Worm (Caenorhabditis elegans) whole organism, L4 larva: ENCODE results near the gene pacs-1.

Experiments
- F37D6.2 ChIP-seq: sonication (generic microtip); optimal IDR thresholded peaks from 2 replicates; lab custom pipeline; 2016; ENCODE audit warnings: mild to moderate bottlenecking, missing genetic modification characterization, missing compliant biosample characterization
- R02D3.7 ChIP-seq: fragments of 150-350 bp; sonication (generic microtip); optimal IDR thresholded peaks from 3 replicates; lab custom pipeline; 2014; ENCODE audit warnings: missing biosample characterization, missing genetic modification characterization
- T26A8.4 ChIP-seq: fragments of 200-800 bp; sonication (Bioruptor generic); IDR thresholded peaks from 2 replicates; pipeline ENCODE4 v1.3.6; 2022; ENCODE audit warnings: missing genetic modification characterization, missing compliant biosample characterization
- Y105C5A.15 ChIP-seq: fragments of 200-800 bp; sonication (Bioruptor generic); IDR thresholded peaks from 2 replicates; pipeline ENCODE4 v1.3.6; 2022; ENCODE audit warnings: missing genetic modification characterization, missing compliant biosample characterization
- ZK337.2 ChIP-seq: fragments of 200-800 bp; sonication (Bioruptor generic); IDR thresholded peaks from 2 replicates; pipeline ENCODE4 v1.3.6; 2022; ENCODE audit warnings: missing genetic modification reagents, missing genetic modification characterization, missing compliant biosample characterization
- aha-1 ChIP-seq: fragments of 150-350 bp; peaks from one replicate; lab custom pipeline; 2014; ENCODE audit warnings: missing biosample characterization, missing genetic modification characterization
- arid-1 ChIP-seq: fragments of 200-800 bp; sonication (Bioruptor generic); conservative IDR thresholded peaks from 2 replicates; pipeline ENCODE4 v1.3.6; 2022; ENCODE audit warnings: missing genetic modification reagents, missing genetic modification characterization, missing compliant biosample characterization
- attf-4 ChIP-seq: sonication (generic microtip); optimal IDR thresholded peaks from 3 replicates; lab custom pipeline; 2017; ENCODE audit warnings: missing biosample characterization, missing genetic modification characterization
- ceh-20 ChIP-seq: fragments of 200-800 bp; sonication (Bioruptor generic); IDR thresholded peaks from 2 replicates; pipeline ENCODE4 v1.3.6; 2022; ENCODE audit warnings: missing genetic modification reagents, missing genetic modification characterization, missing compliant biosample characterization
- ceh-28 ChIP-seq: fragments of 150-350 bp; optimal IDR thresholded peaks from 2 replicates; lab custom pipeline; 2014; ENCODE audit warnings: missing biosample characterization, missing genetic modification reagents, missing genetic modification characterization
- ceh-44 ChIP-seq: fragments of 200-800 bp; sonication (Bioruptor generic); IDR thresholded peaks from 2 replicates; pipeline ENCODE4 v1.3.6; 2022; ENCODE audit warnings: missing genetic modification reagents, missing genetic modification characterization, missing compliant biosample characterization
- cey-2 ChIP-seq: sonication (generic microtip); optimal IDR thresholded peaks from 3 replicates; lab custom pipeline; 2017; ENCODE audit warnings: missing genetic modification characterization, mild to moderate bottlenecking, missing compliant biosample characterization, antibody characterized with exemption, borderline replicate concordance; ENCODE audit not compliant: insufficient read depth
- ctbp-1 ChIP-seq: fragments of 200-800 bp; sonication (Bioruptor generic); IDR thresholded peaks from 2 replicates; pipeline ENCODE4 v1.3.6; 2022; ENCODE audit warnings: missing genetic modification reagents, missing genetic modification characterization, missing compliant biosample characterization
- daf-16 ChIP-seq, 3 experiments: sonication (generic microtip); optimal IDR thresholded peaks; 2 replicates each; lab custom pipeline; 2016 to 2017; ENCODE audit warnings: missing genetic modification characterization in 3 of 3, missing genetic modification reagents in 3 of 3, mild to moderate bottlenecking in 2 of 3, missing compliant biosample characterization in 2 of 3, missing biosample characterization in 1 of 3, moderate library complexity in 1 of 3
- dmd-6 ChIP-seq: fragments of 200-800 bp; sonication (Bioruptor generic); IDR thresholded peaks from 2 replicates; pipeline ENCODE4 v1.3.6; 2022; ENCODE audit warnings: missing genetic modification reagents, missing genetic modification characterization, missing compliant biosample characterization
- dmd-8 ChIP-seq: fragments of 200-800 bp; sonication (Bioruptor generic); IDR thresholded peaks from 2 replicates; pipeline ENCODE4 v1.3.6; 2022; ENCODE audit warnings: missing genetic modification characterization, missing compliant biosample characterization
- egl-43 ChIP-seq: fragments of 200-800 bp; sonication (Bioruptor generic); IDR thresholded peaks from 2 replicates; pipeline ENCODE4 v1.3.6; 2022; ENCODE audit warnings: missing genetic modification reagents, missing genetic modification characterization, missing compliant biosample characterization
- fkh-10 ChIP-seq: fragments of 150-350 bp; optimal IDR thresholded peaks from 2 replicates; lab custom pipeline; 2014; ENCODE audit warnings: missing biosample characterization, missing genetic modification reagents, missing genetic modification characterization
- gei-8 ChIP-seq: fragments of 200-800 bp; sonication (Bioruptor generic); optimal IDR thresholded peaks from 2 replicates; lab custom pipeline; 2018; ENCODE audit warnings: mild to moderate bottlenecking, missing genetic modification characterization, missing compliant biosample characterization
- lin-1 ChIP-seq: fragments of 200-800 bp; sonication (Bioruptor generic); IDR thresholded peaks from 2 replicates; pipeline ENCODE4 v1.3.6; 2022; ENCODE audit warnings: missing genetic modification reagents, missing genetic modification characterization, missing compliant biosample characterization
- lin-13 ChIP-seq: fragments of 150-350 bp; optimal IDR thresholded peaks from 2 replicates; lab custom pipeline; 2014; ENCODE audit warnings: missing biosample characterization, missing genetic modification reagents, missing genetic modification characterization
- lin-38 ChIP-seq: fragments of 200-800 bp; sonication (Bioruptor generic); IDR thresholded peaks from 2 replicates; pipeline ENCODE4 v1.3.6; 2022; ENCODE audit warnings: missing genetic modification reagents, missing genetic modification characterization, missing compliant biosample characterization
- madf-9 ChIP-seq: fragments of 200-800 bp; sonication (Bioruptor generic); conservative IDR thresholded peaks from 2 replicates; pipeline ENCODE4 v1.3.6; 2022; ENCODE audit warnings: missing genetic modification reagents, missing genetic modification characterization, missing compliant biosample characterization
- mdt-29 ChIP-seq: fragments of 200-800 bp; sonication (Bioruptor generic); IDR thresholded peaks from 2 replicates; pipeline ENCODE4 v1.3.6; 2022; ENCODE audit warnings: missing genetic modification reagents, missing genetic modification characterization, missing compliant biosample characterization
- mxl-2 ChIP-seq: fragments of 200-800 bp; sonication (Bioruptor generic); conservative IDR thresholded peaks from 2 replicates; pipeline ENCODE4 v1.3.6; 2022; ENCODE audit warnings: missing genetic modification reagents, missing genetic modification characterization, missing compliant biosample characterization
- mxl-3 ChIP-seq: fragments of 200-800 bp; sonication (Bioruptor generic); optimal IDR thresholded peaks from 2 replicates; lab custom pipeline; 2018; ENCODE audit warnings: mild to moderate bottlenecking, missing genetic modification characterization, missing compliant biosample characterization
- nhr-11 ChIP-seq: fragments of 150-350 bp; optimal IDR thresholded peaks from 2 replicates; lab custom pipeline; 2014; ENCODE audit warnings: missing biosample characterization, missing genetic modification characterization
- nhr-237 ChIP-seq: sonication (generic microtip); optimal IDR thresholded peaks from 2 replicates; lab custom pipeline; 2017; ENCODE audit warnings: missing biosample characterization, missing genetic modification characterization
- nhr-25 ChIP-seq: sonication (generic microtip); optimal IDR thresholded peaks from 2 replicates; lab custom pipeline; 2017; ENCODE audit warnings: missing genetic modification characterization, mild to moderate bottlenecking, missing compliant biosample characterization, antibody characterized with exemption, moderate library complexity, borderline replicate concordance; ENCODE audit not compliant: insufficient read depth
- nhr-41 ChIP-seq: fragments of 200-800 bp; sonication (Bioruptor generic); IDR thresholded peaks from 2 replicates; pipeline ENCODE4 v1.3.6; 2022; ENCODE audit warnings: missing genetic modification reagents, missing genetic modification characterization, missing compliant biosample characterization
- nhr-42 ChIP-seq: fragments of 200-800 bp; sonication (Bioruptor generic); IDR thresholded peaks from 2 replicates; pipeline ENCODE4 v1.3.6; 2022; ENCODE audit warnings: missing genetic modification characterization, missing compliant biosample characterization
- nhr-6 ChIP-seq: fragments of 150-350 bp; optimal IDR thresholded peaks from 2 replicates; lab custom pipeline; 2014; ENCODE audit warnings: missing biosample characterization, missing genetic modification characterization
- pha-4 ChIP-seq, 2 experiments: fragments of 150-350 bp in 1 of 2; fragments of 200-800 bp in 1 of 2; sonication (Bioruptor generic) in 1 of 2; IDR thresholded peaks in 1 of 2; optimal IDR thresholded peaks in 1 of 2; 2 replicates each; pipeline versions ENCODE4 v1.3.6 to Lab custom; 2014 to 2022; ENCODE audit warnings: missing genetic modification characterization in 2 of 2, missing genetic modification reagents in 2 of 2, missing biosample characterization in 1 of 2, missing compliant biosample characterization in 1 of 2
- set-16 ChIP-seq: fragments of 200-800 bp; sonication (Bioruptor generic); IDR thresholded peaks from 2 replicates; pipeline ENCODE4 v1.3.6; 2022; ENCODE audit warnings: missing genetic modification reagents, missing genetic modification characterization, missing compliant biosample characterization
- skn-1 ChIP-seq: fragments of 150-350 bp; optimal IDR thresholded peaks from 2 replicates; lab custom pipeline; 2014; ENCODE audit warnings: missing biosample characterization, missing genetic modification characterization
- snpc-4 ChIP-seq: fragments of 150-350 bp; optimal IDR thresholded peaks from 2 replicates; lab custom pipeline; 2014; ENCODE audit warnings: missing biosample characterization, missing genetic modification characterization
- spr-1 ChIP-seq: sonication (generic microtip); optimal IDR thresholded peaks from 2 replicates; lab custom pipeline; 2016; ENCODE audit warnings: mild to moderate bottlenecking, missing genetic modification characterization, missing compliant biosample characterization
- unc-62 ChIP-seq, 3 experiments: fragments of 150-350 bp in 1 of 3; sonication (generic microtip); optimal IDR thresholded peaks in 2 of 3; peaks in 1 of 3; 1 replicate in 1 of 3; 2 replicates in 2 of 3; lab custom pipeline; 2014 to 2017; ENCODE audit warnings: missing biosample characterization in 3 of 3, missing genetic modification characterization in 3 of 3, missing genetic modification reagents in 3 of 3, missing genotype in 1 of 3
- vab-7 ChIP-seq: fragments of 200-800 bp; sonication (Bioruptor generic); IDR thresholded peaks from 2 replicates; pipeline ENCODE4 v1.3.6; 2022; ENCODE audit warnings: missing genetic modification reagents, missing genetic modification characterization, missing compliant biosample characterization
- zfp-2 ChIP-seq: sonication (generic microtip); optimal IDR thresholded peaks from 2 replicates; lab custom pipeline; 2016; ENCODE audit warnings: mild to moderate bottlenecking, missing genetic modification characterization, missing compliant biosample characterization
- zfp-3 ChIP-seq: fragments of 200-800 bp; sonication (Bioruptor generic); conservative IDR thresholded peaks from 2 replicates; pipeline ENCODE4 v1.3.6; 2022; ENCODE audit warnings: missing genetic modification reagents, missing genetic modification characterization, missing compliant biosample characterization
- zip-2 ChIP-seq: fragments of 150-350 bp; optimal IDR thresholded peaks from 2 replicates; lab custom pipeline; 2014; ENCODE audit warnings: missing biosample characterization, missing genetic modification characterization
- ztf-11 ChIP-seq: fragments of 150-350 bp; optimal IDR thresholded peaks from 2 replicates; lab custom pipeline; 2014; ENCODE audit warnings: missing biosample characterization, missing genetic modification characterization
- ztf-7 ChIP-seq: fragments of 150-350 bp; optimal IDR thresholded peaks from 2 replicates; lab custom pipeline; 2014; ENCODE audit warnings: missing biosample characterization, missing genetic modification characterization

The pacs-1 gene

ce11 chrV:9247416-9247815 is 30.4 kb upstream of the pacs-1 start (continued):
- TF ChIP-seq mdt-29 (GFP tag; lab: Robert Waterston, UW) (no peak), dmd-8 (GFP tag; lab: Robert Waterston, UW) (no peak), aha-1 (tag; lab: Kevin White, UChicago) (peak; percentile 11), lin-1 (GFP tag; lab: Robert Waterston, UW) (no peak), R02D3.7 (tag; lab: Kevin White, UChicago) (no peak), ctbp-1 (GFP tag; lab: Robert Waterston, UW) (no peak), ztf-7 (no peak), F37D6.2 (no peak), arid-1 (no peak), nhr-42 (no peak), ztf-11 (tag; lab: Kevin White, UChicago) (no peak), skn-1 (tag; lab: Kevin White, UChicago) (no peak), madf-9 (GFP tag; lab: Robert Waterston, UW) (no peak), nhr-11 (tag; lab: Kevin White, UChicago) (no peak), mxl-2 (GFP tag; lab: Robert Waterston, UW) (no peak), dmd-6 (no peak), lin-38 (GFP tag; lab: Robert Waterston, UW) (no peak), set-16 (GFP tag; lab: Robert Waterston, UW) (no peak), ceh-28 (no peak), snpc-4 (tag; lab: Kevin White, UChicago) (no peak), cey-2 (tag; lab: Kevin White, UChicago) (no peak), unc-62 (GFP tag; optimal IDR thresholded peaks at IDR 0.05 in 1 of 2; lab: Kevin White, UChicago) (peak in 1 of 2 experiments; percentile 83), unc-62 (tag; optimal IDR thresholded peaks at IDR 0.05; lab: Kevin White, UChicago) (no peak), nhr-237 (tag; lab: Kevin White, UChicago) (no peak), T26A8.4 (no peak), fkh-10 (GFP tag; lab: Kevin White, UChicago) (no peak), lin-13 (GFP tag; lab: Kevin White, UChicago) (no peak), zfp-2 (tag; lab: Kevin White, UChicago) (no peak), attf-4 (tag; lab: Kevin White, UChicago) (no peak), nhr-6 (tag; lab: Kevin White, UChicago) (no peak), gei-8 (GFP tag; lab: Kevin White, UChicago) (no peak), nhr-25 (tag; lab: Kevin White, UChicago) (no peak), ceh-44 (GFP tag; lab: Robert Waterston, UW) (no peak), mxl-3 (no peak), pha-4 (GFP tag; IDR thresholded peaks at IDR 0.05; lab: Robert Waterston, UW) (no peak), pha-4 (tag; optimal IDR thresholded peaks at IDR 0.05; lab: Kevin White, UChicago) (no peak), nhr-41 (GFP tag; lab: Robert Waterston, UW) (no peak), egl-43 (GFP tag; lab: Robert Waterston, UW) (no peak), vab-7 (no peak), spr-1 (tag; lab: Kevin White, UChicago) (no peak), zip-2 (tag; lab: Kevin White, UChicago) (no peak), ceh-20 (GFP tag; lab: Robert Waterston, UW) (0 out of 2 replicates have a peak, but pooled peaks have one; percentile 19), zfp-3 (GFP tag; lab: Robert Waterston, UW) (no peak), Y105C5A.15 (no peak), ZK337.2 (no peak), daf-16 (GFP tag; optimal IDR thresholded peaks at IDR 0.05; lab: Kevin White, UChicago) (no peak), daf-16 (tag; optimal IDR thresholded peaks at IDR 0.05; lab: Kevin White, UChicago) (no peak)
- TF ChIP-seq, all 104 proteins: peak for 8
